Worm (Caenorhabditis elegans) whole organism, L2 larva: Measurements from ENCODE around the gene Y6E2A.10.

Source experiments
- ZK546.5 ChIP-seq: sonication (generic microtip); optimal IDR thresholded peaks from 2 replicates; lab custom pipeline; 2017; ENCODE audit warnings: missing biosample characterization, missing genetic modification characterization
- aly-2 ChIP-seq: fragments of 150-350 bp; optimal IDR thresholded peaks from 2 replicates; lab custom pipeline; 2014; ENCODE audit warnings: missing biosample characterization, missing genetic modification characterization
- ama-1 ChIP-seq: fragments of 150-350 bp; optimal IDR thresholded peaks from 2 replicates; lab custom pipeline; 2018; ENCODE audit warnings: inconsistent platforms
- dmd-4 ChIP-seq: sonication (generic microtip); optimal IDR thresholded peaks from 2 replicates; lab custom pipeline; 2017; ENCODE audit warnings: missing biosample characterization, missing genetic modification characterization
- egl-27 ChIP-seq: sonication (generic microtip); optimal IDR thresholded peaks from 3 replicates; lab custom pipeline; 2017; ENCODE audit warnings: missing biosample characterization, missing genetic modification reagents, missing genetic modification characterization
- nhr-10 ChIP-seq: sonication (generic microtip); optimal IDR thresholded peaks from 2 replicates; lab custom pipeline; 2017; ENCODE audit warnings: missing biosample characterization, missing genetic modification characterization
- nhr-11 ChIP-seq: fragments of 150-350 bp; optimal IDR thresholded peaks from 2 replicates; lab custom pipeline; 2014; ENCODE audit warnings: missing biosample characterization, missing genetic modification characterization
- nhr-77 ChIP-seq: fragments of 150-350 bp; optimal IDR thresholded peaks from 2 replicates; lab custom pipeline; 2014; ENCODE audit warnings: missing biosample characterization, missing genetic modification characterization
- skn-1 ChIP-seq: sonication (generic microtip); optimal IDR thresholded peaks from 2 replicates; lab custom pipeline; 2017; ENCODE audit warnings: missing biosample characterization, missing genetic modification characterization
- snpc-4 ChIP-seq: fragments of 150-350 bp; optimal IDR thresholded peaks from 2 replicates; lab custom pipeline; 2014; ENCODE audit warnings: missing biosample characterization, missing genetic modification characterization
- unc-39 ChIP-seq: fragments of 150-350 bp; optimal IDR thresholded peaks from 2 replicates; lab custom pipeline; 2014; ENCODE audit warnings: missing biosample characterization, missing genetic modification characterization
- unc-62 ChIP-seq: fragments of 150-350 bp; optimal IDR thresholded peaks from 2 replicates; lab custom pipeline; 2014; ENCODE audit warnings: missing biosample characterization, missing genetic modification reagents, missing genetic modification characterization
- zag-1 ChIP-seq: fragments of 150-350 bp; optimal IDR thresholded peaks from 2 replicates; lab custom pipeline; 2014; ENCODE audit warnings: missing biosample characterization, missing genetic modification characterization
- ztf-4 ChIP-seq: fragments of 150-350 bp; optimal IDR thresholded peaks from 2 replicates; lab custom pipeline; 2014; ENCODE audit warnings: missing biosample characterization, missing genetic modification characterization

DNA sequence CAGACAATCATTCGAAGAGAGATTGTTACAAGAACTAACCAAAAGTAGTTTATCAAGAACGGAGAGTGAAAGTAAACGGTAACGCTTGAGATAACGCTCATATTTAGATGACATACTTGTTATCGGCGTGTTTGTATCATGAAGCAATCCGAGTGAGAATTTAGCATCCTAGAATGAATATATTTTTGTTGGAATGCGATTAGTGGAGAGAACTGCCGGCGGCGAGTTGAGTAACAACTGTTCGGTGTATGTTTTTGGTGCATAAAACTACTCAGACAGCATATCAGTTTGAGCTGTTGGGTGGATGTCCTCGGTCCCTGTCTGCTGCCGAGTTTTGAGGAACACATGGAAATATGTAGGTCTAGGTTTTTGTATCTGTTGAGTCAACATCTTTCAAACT, 3.2 kb upstream of the Y6E2A.10 start, which contains the start of gene T23D5.3:
- TF ChIP-seq zag-1 (tag; lab: Kevin White, UChicago) = no peak
- TF ChIP-seq snpc-4 (tag; lab: Kevin White, UChicago) = no peak
- no peak for TF ChIP-seq aly-2 (tag; lab: Kevin White, UChicago)
- no peak for TF ChIP-seq unc-39
- no peak for TF ChIP-seq ama-1
- TF ChIP-seq unc-62 = no peak
- TF ChIP-seq dmd-4 (tag; lab: Kevin White, UChicago) = no peak
- TF ChIP-seq nhr-11 (tag; lab: Kevin White, UChicago) = no peak
- no peak for TF ChIP-seq egl-27 (tag; lab: Kevin White, UChicago)
- TF ChIP-seq ZK546.5 = no peak
- no peak for TF ChIP-seq nhr-77 (tag; lab: Kevin White, UChicago)
- TF ChIP-seq nhr-10 (tag; lab: Kevin White, UChicago) = no peak
- no peak for TF ChIP-seq skn-1 (tag; lab: Kevin White, UChicago)
- no peak for TF ChIP-seq ztf-4 (tag; lab: Kevin White, UChicago)
